Fruit fly (Drosophila melanogaster): ENCODE measurements around the gene Zif.

The Zif gene

DNA sequence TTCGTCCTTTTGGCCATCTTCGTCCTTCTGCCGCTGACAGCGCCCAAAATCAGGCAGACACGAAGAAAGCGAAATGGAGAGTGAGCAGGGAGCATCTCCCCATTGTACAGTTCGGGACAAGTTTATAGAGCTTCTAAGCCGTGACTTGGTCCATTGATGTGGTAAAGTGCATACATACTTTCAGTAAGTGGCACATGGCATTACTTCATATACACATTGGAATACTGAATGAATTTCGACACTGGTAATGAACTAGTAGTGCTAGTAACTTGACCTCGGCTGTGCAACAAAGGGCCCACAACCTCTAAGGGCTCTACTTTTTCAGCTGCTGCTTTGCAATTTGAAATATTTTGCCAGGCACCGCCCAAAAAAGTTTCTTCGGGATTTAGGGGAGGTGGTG, 40.6 kb upstream of the Zif start:
- no peak for TF ChIP-seq CG16779 (tag; optimal IDR thresholded peaks at IDR 0.05)
- TF ChIP-seq Hr4 (GFP tag; optimal IDR thresholded peaks at IDR 0.05) = peak; percentile 44
- no peak for TF ChIP-seq Eip93F (GFP tag; optimal IDR thresholded peaks at IDR 0.05)
- no peak for TF ChIP-seq CG11762 (GFP tag; optimal IDR thresholded peaks at IDR 0.05; ENCODE audit: insufficient read depth)
- TF ChIP-seq dsx (GFP tag; optimal IDR thresholded peaks at IDR 0.05; ENCODE audit: poor library complexity, severe bottlenecking) = no peak
- peak; percentile 0 for TF ChIP-seq Ets96B (tag; optimal IDR thresholded peaks at IDR 0.05)
- TF ChIP-seq Eip75B (GFP tag; optimal IDR thresholded peaks at IDR 0.05) = peak; percentile 20
- no peak for TF ChIP-seq Lpt (GFP tag; optimal IDR thresholded peaks at IDR 0.05)
- peak in 1 of 2 experiments; percentile 20 for TF ChIP-seq ss (GFP tag; optimal IDR thresholded peaks at IDR 0.05)
- TF ChIP-seq CG8319 (GFP tag; optimal IDR thresholded peaks at IDR 0.05) = no peak
- peak; percentile 41 for TF ChIP-seq topi (GFP tag; optimal IDR thresholded peaks at IDR 0.05)
- peak; percentile 51 for TF ChIP-seq CG15336 (GFP tag; IDR thresholded peaks at IDR 0.05)
- no peak for TF ChIP-seq salr (GFP tag; optimal IDR thresholded peaks at IDR 0.05)
- 0 out of 2 replicates have a peak, but pooled peaks have one; percentile 17 for TF ChIP-seq CG11294 (GFP tag; IDR thresholded peaks at IDR 0.05)
- TF ChIP-seq fd59A (GFP tag; optimal IDR thresholded peaks at IDR 0.05) = peak; percentile 9
- TF ChIP-seq CG8119 (GFP tag; IDR thresholded peaks at IDR 0.05) = peak; percentile 45; the same call in 2 of the 3 replicates
- TF ChIP-seq dac (GFP tag; optimal IDR thresholded peaks at IDR 0.05) = no peak
- no peak for TF ChIP-seq CG9139 (GFP tag; optimal IDR thresholded peaks at IDR 0.05)
- peak; percentile 31 for TF ChIP-seq CG10669 (GFP tag; optimal IDR thresholded peaks at IDR 0.05)
- TF ChIP-seq CG6792 (GFP tag; optimal IDR thresholded peaks at IDR 0.05) = peak; percentile 58
- TF ChIP-seq CG31627 (GFP tag; optimal IDR thresholded peaks at IDR 0.05) = peak; percentile 55
- TF ChIP-seq CG6854 (GFP tag; optimal IDR thresholded peaks at IDR 0.05) = no peak
- peak; percentile 60 for TF ChIP-seq eg (GFP tag; IDR thresholded peaks at IDR 0.05)
- peak; percentile 73 for TF ChIP-seq svp (GFP tag)
- peak; percentile 18 for TF ChIP-seq CG7368 (GFP tag; optimal IDR thresholded peaks at IDR 0.05)
- TF ChIP-seq CG8632 (GFP tag; optimal IDR thresholded peaks at IDR 0.05) = peak; percentile 2
- peak; percentile 14 for TF ChIP-seq CG10631 (GFP tag; optimal IDR thresholded peaks at IDR 0.05)
- peak; percentile 20 for TF ChIP-seq acj6 (GFP tag; optimal IDR thresholded peaks at IDR 0.05)
- TF ChIP-seq CG3919 (GFP tag; optimal IDR thresholded peaks at IDR 0.05) = peak; percentile 54
- TF ChIP-seq vri (GFP tag; optimal IDR thresholded peaks at IDR 0.05) = peak; percentile 38
- TF ChIP-seq CG6163 (GFP tag; IDR thresholded peaks at IDR 0.05) = peak; percentile 75
- TF ChIP-seq Sox15 (GFP tag; optimal IDR thresholded peaks at IDR 0.05) = peak; percentile 18
- peak; percentile 10 for TF ChIP-seq CG4318 (GFP tag; optimal IDR thresholded peaks at IDR 0.05)
- TF ChIP-seq esn (GFP tag; optimal IDR thresholded peaks at IDR 0.05) = peak; percentile 47
- peak; percentile 22 for TF ChIP-seq net (GFP tag; optimal IDR thresholded peaks at IDR 0.05)
- TF ChIP-seq achi (GFP tag; optimal IDR thresholded peaks at IDR 0.05) = peak; percentile 41
- peak; percentile 60 for TF ChIP-seq Hr39 (GFP tag; optimal IDR thresholded peaks at IDR 0.05)
- peak; percentile 40 for TF ChIP-seq Smox (GFP tag; optimal IDR thresholded peaks at IDR 0.05)
- peak; percentile 38 for TF ChIP-seq CG32006 (GFP tag; optimal IDR thresholded peaks at IDR 0.05)
- peak; percentile 46 for TF ChIP-seq OdsH (GFP tag; optimal IDR thresholded peaks at IDR 0.05)
- TF ChIP-seq fkh (GFP tag; optimal IDR thresholded peaks at IDR 0.05) = peak; percentile 2
- TF ChIP-seq cyc (GFP tag; optimal IDR thresholded peaks at IDR 0.05) = peak; percentile 57
- TF ChIP-seq Blimp-1 (GFP tag; optimal IDR thresholded peaks at IDR 0.05) = no peak
- no peak for TF ChIP-seq Hr38 (GFP tag; optimal IDR thresholded peaks at IDR 0.05)
- no peak for TF ChIP-seq fd85E (GFP tag; optimal IDR thresholded peaks at IDR 0.05)
- peak; percentile 40 for TF ChIP-seq Met (GFP tag; optimal IDR thresholded peaks at IDR 0.05)
- peak; percentile 34 for TF ChIP-seq Ets21C (GFP tag; optimal IDR thresholded peaks at IDR 0.05)
- TF ChIP-seq CG6808 (GFP tag; optimal IDR thresholded peaks at IDR 0.05) = peak; percentile 21
- peak; percentile 14 for TF ChIP-seq CG11902 (GFP tag; optimal IDR thresholded peaks at IDR 0.05)
- peak; percentile 37 for TF ChIP-seq CG34406 (GFP tag; optimal IDR thresholded peaks at IDR 0.05)
- peak; percentile 35 for TF ChIP-seq pdm3 (GFP tag; optimal IDR thresholded peaks at IDR 0.05)
- peak; percentile 89 for TF ChIP-seq Eip78C (GFP tag)

Data from whole organism, prepupa.